Worm (Caenorhabditis elegans) whole organism, young adult: ENCODE measurements around the gene C27F2.9.

Experiments
- B0261.1 ChIP-seq: sonication (generic microtip); optimal IDR thresholded peaks from 2 replicates; lab custom pipeline; 2016; ENCODE audit warnings: mild to moderate bottlenecking, missing genetic modification characterization, moderate library complexity, missing compliant biosample characterization
- F22D6.2 ChIP-seq: sonication (generic microtip); optimal IDR thresholded peaks from 2 replicates; lab custom pipeline; 2016; ENCODE audit warnings: mild to moderate bottlenecking, missing genetic modification characterization, missing compliant biosample characterization
- F33H1.4 ChIP-seq: fragments of 200-800 bp; sonication (Bioruptor generic); IDR thresholded peaks from 2 replicates; pipeline ENCODE4 v1.3.6; 2022; ENCODE audit warnings: missing genetic modification reagents, missing genetic modification characterization, missing compliant biosample characterization
- F39B2.1 ChIP-seq: fragments of 200-800 bp; sonication (Bioruptor generic); IDR thresholded peaks from 2 replicates; pipeline ENCODE4 v1.3.6; 2022; ENCODE audit warnings: missing genetic modification reagents, missing genetic modification characterization, missing compliant biosample characterization
- K11D2.4 ChIP-seq: fragments of 200-800 bp; sonication (Bioruptor generic); IDR thresholded peaks from 2 replicates; pipeline ENCODE4 v1.3.6; 2022; ENCODE audit warnings: missing genetic modification reagents, missing genetic modification characterization, missing compliant biosample characterization
- Y95B8A.8 ChIP-seq: fragments of 200-800 bp; sonication (Bioruptor generic); IDR thresholded peaks from 2 replicates; pipeline ENCODE4 v1.3.6; 2022; ENCODE audit warnings: missing genetic modification reagents, missing genetic modification characterization, missing compliant biosample characterization
- attf-5 ChIP-seq: fragments of 200-800 bp; sonication (Bioruptor generic); optimal IDR thresholded peaks from 2 replicates; lab custom pipeline; 2018; ENCODE audit warnings: mild to moderate bottlenecking, missing genetic modification characterization, missing compliant biosample characterization
- attf-6 ChIP-seq: fragments of 200-800 bp; sonication (Bioruptor generic); IDR thresholded peaks from 2 replicates; pipeline ENCODE4 v1.3.6; 2022; ENCODE audit warnings: missing genetic modification reagents, missing genetic modification characterization, missing compliant biosample characterization
- bed-2 ChIP-seq: fragments of 200-800 bp; sonication (Bioruptor generic); IDR thresholded peaks from 2 replicates; pipeline ENCODE4 v1.3.6; 2022; ENCODE audit warnings: missing genetic modification reagents, missing genetic modification characterization, missing compliant biosample characterization
- ccch-3 ChIP-seq: fragments of 200-800 bp; sonication (Bioruptor generic); optimal IDR thresholded peaks from 2 replicates; lab custom pipeline; 2018; ENCODE audit warnings: mild to moderate bottlenecking, missing genetic modification characterization, missing compliant biosample characterization
- cebp-1 ChIP-seq, 2 experiments: fragments of 200-800 bp in 1 of 2; sonication (Bioruptor generic) in 1 of 2; sonication (generic microtip) in 1 of 2; IDR thresholded peaks in 1 of 2; optimal IDR thresholded peaks in 1 of 2; 2 replicates each; pipeline versions ENCODE4 v1.3.6 to Lab custom; 2017 to 2022; ENCODE audit warnings: missing compliant biosample characterization in 2 of 2, missing genetic modification characterization in 2 of 2, mild to moderate bottlenecking in 1 of 2, missing genetic modification reagents in 1 of 2, moderate library complexity in 1 of 2
- cebp-2 ChIP-seq: fragments of 200-800 bp; sonication (Bioruptor generic); IDR thresholded peaks from 2 replicates; pipeline ENCODE4 v1.3.6; 2022; ENCODE audit warnings: missing genetic modification characterization, missing compliant biosample characterization
- ceh-58 ChIP-seq: fragments of 200-800 bp; sonication (Bioruptor generic); IDR thresholded peaks from 2 replicates; pipeline ENCODE4 v1.3.6; 2022; ENCODE audit warnings: missing genetic modification characterization, missing compliant biosample characterization
- ceh-91 ChIP-seq: fragments of 200-800 bp; sonication (Bioruptor generic); IDR thresholded peaks from 2 replicates; pipeline ENCODE4 v1.3.6; 2022; ENCODE audit warnings: missing genetic modification reagents, missing genetic modification characterization, missing compliant biosample characterization
- die-1 ChIP-seq: sonication (generic microtip); optimal IDR thresholded peaks from 2 replicates; lab custom pipeline; 2016; ENCODE audit warnings: missing genotype, mild to moderate bottlenecking, missing genetic modification characterization, missing compliant biosample characterization
- dox-1 ChIP-seq: fragments of 200-800 bp; sonication (Bioruptor generic); IDR thresholded peaks from 2 replicates; pipeline ENCODE4 v1.3.6; 2022; ENCODE audit warnings: missing genetic modification reagents, missing genetic modification characterization, missing compliant biosample characterization
- dpl-1 ChIP-seq: fragments of 150-350 bp; optimal IDR thresholded peaks from 2 replicates; lab custom pipeline; 2014; ENCODE audit warnings: missing biosample characterization, missing genetic modification reagents, missing genetic modification characterization
- efl-1 ChIP-seq: fragments of 150-350 bp; optimal IDR thresholded peaks from 2 replicates; lab custom pipeline; 2014; ENCODE audit warnings: missing biosample characterization, missing genetic modification reagents, missing genetic modification characterization
- egl-44 ChIP-seq: fragments of 200-800 bp; sonication (Bioruptor generic); IDR thresholded peaks from 2 replicates; pipeline ENCODE4 v1.3.6; 2022; ENCODE audit warnings: missing genetic modification reagents, missing genetic modification characterization, missing compliant biosample characterization
- fkh-3 ChIP-seq: sonication (generic microtip); optimal IDR thresholded peaks from 2 replicates; lab custom pipeline; 2016; ENCODE audit warnings: mild to moderate bottlenecking, missing genetic modification characterization, missing compliant biosample characterization
- him-1 ChIP-seq: sonication (generic microtip); optimal IDR thresholded peaks from 2 replicates; lab custom pipeline; 2016; ENCODE audit warnings: missing genotype, missing genetic modification reagents, missing genetic modification characterization, missing compliant biosample characterization
- hrde-1 ChIP-seq: sonication (generic microtip); optimal IDR thresholded peaks from 2 replicates; lab custom pipeline; 2016; ENCODE audit warnings: missing genetic modification characterization, mild to moderate bottlenecking, missing compliant biosample characterization, moderate library complexity, missing genotype, missing genetic modification reagents, borderline replicate concordance
- lin-54 ChIP-seq: fragments of 200-800 bp; sonication (Bioruptor generic); optimal IDR thresholded peaks from 2 replicates; lab custom pipeline; 2018; ENCODE audit warnings: mild to moderate bottlenecking, missing genetic modification characterization, missing compliant biosample characterization
- lsl-1 ChIP-seq: fragments of 200-800 bp; sonication (Bioruptor generic); optimal IDR thresholded peaks from 2 replicates; lab custom pipeline; 2018; ENCODE audit warnings: mild to moderate bottlenecking, missing genetic modification characterization, moderate library complexity, missing compliant biosample characterization
- madf-3 ChIP-seq: fragments of 200-800 bp; sonication (Bioruptor generic); IDR thresholded peaks from 2 replicates; pipeline ENCODE4 v1.3.6; 2022; ENCODE audit warnings: missing genetic modification reagents, missing genetic modification characterization, missing compliant biosample characterization
- madf-6 ChIP-seq: fragments of 200-800 bp; sonication (Bioruptor generic); IDR thresholded peaks from 2 replicates; pipeline ENCODE4 v1.3.6; 2022; ENCODE audit warnings: missing genetic modification reagents, missing genetic modification characterization, missing compliant biosample characterization
- madf-8 ChIP-seq: fragments of 200-800 bp; sonication (Bioruptor generic); conservative IDR thresholded peaks from 2 replicates; pipeline ENCODE4 v1.3.6; 2022; ENCODE audit warnings: missing genetic modification reagents, missing genetic modification characterization, missing compliant biosample characterization
- mcd-1 ChIP-seq: fragments of 200-800 bp; sonication (Bioruptor generic); IDR thresholded peaks from 2 replicates; pipeline ENCODE4 v1.3.6; 2022; ENCODE audit warnings: missing genetic modification reagents, missing genetic modification characterization, missing compliant biosample characterization
- nhr-120 ChIP-seq: fragments of 200-800 bp; sonication (Bioruptor generic); IDR thresholded peaks from 2 replicates; pipeline ENCODE4 v1.3.6; 2022; ENCODE audit warnings: missing genetic modification characterization, missing compliant biosample characterization
- nhr-179 ChIP-seq: sonication (generic microtip); optimal IDR thresholded peaks from 2 replicates; lab custom pipeline; 2016; ENCODE audit warnings: mild to moderate bottlenecking, missing genetic modification characterization, missing compliant biosample characterization
- nhr-27 ChIP-seq: fragments of 200-800 bp; sonication (Bioruptor generic); optimal IDR thresholded peaks from 2 replicates; lab custom pipeline; 2018; ENCODE audit warnings: mild to moderate bottlenecking, missing genetic modification characterization, moderate library complexity, missing compliant biosample characterization
- pbrm-1 ChIP-seq: fragments of 200-800 bp; sonication (Bioruptor generic); IDR thresholded peaks from 2 replicates; pipeline ENCODE4 v1.3.6; 2022; ENCODE audit warnings: missing genetic modification reagents, missing genetic modification characterization, missing compliant biosample characterization
- pha-4 ChIP-seq: fragments of 150-350 bp; sonication (generic microtip); optimal IDR thresholded peaks from 2 replicates; lab custom pipeline; 2014; ENCODE audit warnings: missing biosample characterization, missing genetic modification reagents, missing genetic modification characterization
- rcor-1 ChIP-seq: fragments of 200-800 bp; sonication (Bioruptor generic); IDR thresholded peaks from 2 replicates; pipeline ENCODE4 v1.3.6; 2022; ENCODE audit warnings: missing genetic modification reagents, missing genetic modification characterization, missing compliant biosample characterization
- rpc-1 ChIP-seq, 2 experiments: fragments of 150-350 bp in 1 of 2; sonication (generic microtip) in 1 of 2; optimal IDR thresholded peaks; 2 replicates each; lab custom pipeline; 2014 to 2018; ENCODE audit warnings: missing biosample characterization in 1 of 2, missing genetic modification characterization in 1 of 2, missing genetic modification reagents in 1 of 2, missing genotype in 1 of 2
- sea-2 ChIP-seq: fragments of 200-800 bp; sonication (Bioruptor generic); IDR thresholded peaks from 2 replicates; pipeline ENCODE4 v1.3.6; 2022; ENCODE audit warnings: missing genetic modification characterization, missing compliant biosample characterization
- snpc-1.1 ChIP-seq: sonication (generic microtip); optimal IDR thresholded peaks from 2 replicates; lab custom pipeline; 2017; ENCODE audit warnings: missing genetic modification characterization, mild to moderate bottlenecking, missing compliant biosample characterization, antibody characterized with exemption, moderate library complexity, missing genotype, missing genetic modification reagents; ENCODE audit not compliant: insufficient read depth
- snpc-1.3 ChIP-seq: sonication (generic microtip); optimal IDR thresholded peaks from 2 replicates; lab custom pipeline; 2017; ENCODE audit warnings: missing genetic modification characterization, mild to moderate bottlenecking, missing compliant biosample characterization, antibody characterized with exemption, moderate library complexity, missing genotype, missing genetic modification reagents; ENCODE audit not compliant: insufficient read depth
- snpc-3.4 ChIP-seq: sonication (generic microtip); optimal IDR thresholded peaks from 2 replicates; lab custom pipeline; 2017; ENCODE audit warnings: missing genetic modification characterization, mild to moderate bottlenecking, missing compliant biosample characterization, antibody characterized with exemption, moderate library complexity, missing genotype, missing genetic modification reagents
- xnd-1 ChIP-seq: sonication (generic microtip); optimal IDR thresholded peaks from 2 replicates; lab custom pipeline; 2016; ENCODE audit warnings: missing genotype, missing genetic modification reagents, missing genetic modification characterization, missing compliant biosample characterization
- zfh-2 ChIP-seq: fragments of 200-800 bp; sonication (Bioruptor generic); conservative IDR thresholded peaks from 2 replicates; pipeline ENCODE4 v1.3.6; 2022; ENCODE audit warnings: missing genetic modification reagents, missing genetic modification characterization, missing compliant biosample characterization
- zim-3 ChIP-seq: sonication (generic microtip); optimal IDR thresholded peaks from 2 replicates; lab custom pipeline; 2017; ENCODE audit warnings: mild to moderate bottlenecking, missing genetic modification characterization, moderate library complexity, missing compliant biosample characterization
- ztf-3 ChIP-seq: fragments of 200-800 bp; sonication (Bioruptor generic); optimal IDR thresholded peaks from 2 replicates; lab custom pipeline; 2018; ENCODE audit warnings: mild to moderate bottlenecking, missing genetic modification characterization, missing compliant biosample characterization

C27F2.9 gene

DNA sequence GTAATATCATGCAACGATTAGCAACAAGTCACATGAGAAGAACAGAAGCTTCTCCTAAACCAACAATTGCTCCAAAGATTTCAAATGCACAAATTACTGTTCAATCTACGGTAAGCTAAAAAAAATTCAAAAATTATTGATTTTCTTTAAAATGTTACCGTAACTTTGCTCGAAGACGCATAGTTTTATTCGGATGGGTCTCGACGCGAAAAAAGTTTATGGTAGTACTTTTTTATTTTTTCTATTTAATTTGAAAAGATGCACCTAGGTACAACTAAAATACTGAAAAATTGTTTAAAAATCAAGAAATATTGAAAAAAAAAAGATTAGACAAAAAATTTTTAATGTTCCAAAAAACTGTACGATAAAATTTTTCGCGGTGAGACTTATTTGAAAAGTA is 24.8 kb upstream of the C27F2.9 start (continued):
- TF ChIP-seq snpc-1.3 (no peak), B0261.1 (tag; lab: Kevin White, UChicago) (no peak), lin-54 (peak; percentile 7), attf-5 (GFP tag; lab: Kevin White, UChicago) (no peak), him-1 (tag; lab: Kevin White, UChicago) (no peak), mcd-1 (GFP tag; lab: Robert Waterston, UW) (no peak), ztf-3 (GFP tag; lab: Kevin White, UChicago) (no peak), rcor-1 (GFP tag; lab: Robert Waterston, UW) (no peak), K11D2.4 (GFP tag; lab: Robert Waterston, UW) (no peak), xnd-1 (peak; percentile 81)
- TF ChIP-seq, all 124 proteins: peak for 6

DNA sequence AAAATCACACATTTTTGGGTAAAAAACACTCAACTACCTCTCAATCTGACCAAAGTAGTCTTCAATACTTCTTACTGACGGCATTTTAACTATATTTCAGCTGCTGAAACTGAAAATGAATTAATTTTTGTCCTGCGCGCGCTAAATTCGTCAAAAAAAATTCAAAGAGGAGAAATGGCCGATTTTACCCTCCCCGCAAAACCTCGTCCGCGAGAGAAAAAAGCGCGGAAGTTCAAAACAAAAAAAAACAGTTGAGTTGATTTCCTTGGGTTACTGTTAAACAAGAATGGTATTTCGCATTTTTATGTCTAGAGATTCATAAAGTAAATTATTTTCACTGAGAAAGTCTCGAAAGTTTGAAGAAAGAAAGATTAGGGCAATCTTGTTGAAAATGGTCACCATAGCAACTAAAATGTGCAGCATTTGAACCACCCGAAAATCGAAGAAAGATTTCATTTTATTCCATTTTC is 24.0 kb upstream of the C27F2.9 start, which contains the start of the genes C27F2.10 and wdr-60:
Gene C27F2.10, minus strand, starts transcription at position 109 of the 470 bp plus-strand sequence.
Gene wdr-60, plus strand, starts transcription at position 420 of the 470 bp plus-strand sequence.
- TF ChIP-seq attf-6 (GFP tag; lab: Robert Waterston, UW) (no peak), dpl-1 (peak; percentile 58), pbrm-1 (GFP tag; lab: Robert Waterston, UW) (no peak), lin-54 (peak; percentile 78), dox-1 (GFP tag; lab: Robert Waterston, UW) (0 out of 2 replicates have a peak, but pooled peaks have one; percentile 21), efl-1 (GFP tag; lab: Kevin White, UChicago) (peak; percentile 63), egl-44 (GFP tag; lab: Robert Waterston, UW) (no peak), zfh-2 (GFP tag; lab: Robert Waterston, UW) (no peak), die-1 (no peak), ceh-91 (GFP tag; lab: Robert Waterston, UW) (no peak), hrde-1 (tag; lab: Kevin White, UChicago) (no peak), cebp-2 (no peak), lsl-1 (GFP tag; lab: Kevin White, UChicago) (peak; percentile 17), nhr-120 (no peak), madf-6 (GFP tag; lab: Robert Waterston, UW) (peak; percentile 63), F33H1.4 (GFP tag; lab: Robert Waterston, UW) (peak; percentile 37; the same call in 1 of the 2 replicates), madf-8 (GFP tag; lab: Robert Waterston, UW) (0 out of 2 replicates have a peak, but pooled peaks have one; percentile 5)

DNA sequence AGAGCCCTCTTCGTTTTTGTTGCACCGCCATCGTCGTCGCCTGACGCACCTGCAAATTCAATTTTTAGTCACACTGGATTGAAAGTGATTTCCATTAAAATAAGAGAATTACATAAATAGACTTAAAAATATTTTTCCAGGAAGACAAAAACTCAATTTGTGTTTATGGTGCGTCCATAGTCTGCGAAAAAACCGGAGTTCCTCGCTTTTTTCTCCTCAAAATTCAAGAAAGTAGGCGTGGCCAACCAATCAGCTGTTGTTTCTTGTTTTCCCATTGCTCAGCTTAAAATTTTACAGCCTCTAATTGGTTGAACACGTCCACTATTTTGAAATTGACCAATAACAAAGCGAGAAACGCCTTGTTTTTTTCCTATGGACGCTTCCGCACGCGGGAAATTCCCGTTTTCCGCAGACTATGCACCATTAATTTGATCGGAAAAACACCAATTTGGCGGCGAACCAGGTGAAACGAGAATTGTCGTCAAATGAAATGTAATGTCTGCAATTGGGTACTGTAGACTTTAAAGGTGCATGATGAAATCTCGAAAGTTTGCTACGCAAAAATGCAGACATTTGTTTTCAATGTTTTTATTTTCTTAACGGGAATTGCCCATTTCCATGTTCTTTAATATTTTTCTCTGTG is 21.7 kb upstream of the C27F2.9 start, which contains the start of gene C27F2.7:
Gene C27F2.7, minus strand, starts transcription at position 51 of the 643 bp plus-strand sequence.
- TF ChIP-seq zim-3 (tag; lab: Kevin White, UChicago) (no peak), zfh-2 (GFP tag; lab: Robert Waterston, UW) (no peak), ceh-58 (GFP tag; lab: Robert Waterston, UW) (no peak), Y95B8A.8 (GFP tag; lab: Robert Waterston, UW) (peak; percentile 81), bed-2 (GFP tag; lab: Robert Waterston, UW) (no peak), lsl-1 (GFP tag; lab: Kevin White, UChicago) (peak; percentile 94), sea-2 (GFP tag; lab: Robert Waterston, UW) (no peak), pbrm-1 (GFP tag; lab: Robert Waterston, UW) (peak; percentile 58; the same call in 1 of the 2 replicates), rpc-1 (optimal IDR thresholded peaks at IDR 0.05; lab: Kevin White, UChicago) (no peak), rpc-1 (tag; optimal IDR thresholded peaks at IDR 0.05; lab: Kevin White, UChicago) (no peak), madf-3 (peak; percentile 70; the same call in 1 of the 2 replicates), cebp-1 (GFP tag; IDR thresholded peaks at IDR 0.05; lab: Robert Waterston, UW) (no peak), cebp-1 (tag; optimal IDR thresholded peaks at IDR 0.05; lab: Kevin White, UChicago) (no peak), F22D6.2 (no peak), snpc-1.1 (no peak), pha-4 (no peak), efl-1 (GFP tag; lab: Kevin White, UChicago) (peak; percentile 82), ccch-3 (GFP tag; lab: Kevin White, UChicago) (no peak), nhr-27 (no peak), snpc-3.4 (tag; lab: Kevin White, UChicago) (no peak), nhr-179 (tag; lab: Kevin White, UChicago) (no peak), fkh-3 (tag; lab: Kevin White, UChicago) (no peak), F39B2.1 (GFP tag; lab: Robert Waterston, UW) (no peak)
